Fruit fly (Drosophila melanogaster): Measurements from ENCODE around the gene TpnC73F.

The TpnC73F gene

DNA sequence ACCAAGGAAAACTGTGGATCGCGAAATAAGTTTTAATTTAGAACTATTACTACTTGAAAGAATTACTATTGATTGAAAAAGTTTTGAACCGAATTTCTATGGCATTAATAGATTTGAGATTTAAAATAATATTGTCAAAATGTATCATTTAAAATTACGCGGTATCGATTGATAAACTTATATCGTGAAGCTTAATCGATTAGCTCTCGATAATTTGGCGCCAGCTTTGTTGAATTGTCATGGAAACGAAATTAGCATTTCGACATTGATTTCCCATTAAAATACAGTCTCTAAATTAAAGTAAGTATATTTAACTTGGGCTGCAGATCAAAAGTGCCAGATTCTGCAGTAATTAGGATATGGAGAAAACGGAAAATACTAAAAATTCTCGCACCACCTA is 18.6 kb upstream of the TpnC73F start, which contains the start of gene CG7730 (continued):
- TF ChIP-seq MTF-1 (GFP tag; optimal IDR thresholded peaks at IDR 0.05; ENCODE audit: borderline replicate concordance), result no peak
- no peak for TF ChIP-seq ken (GFP tag; IDR thresholded peaks at IDR 0.05)
- TF ChIP-seq Opbp (GFP tag; IDR thresholded peaks at IDR 0.05; ENCODE audit: partially characterized antibody), result peak; percentile 63; the same call in 2 of the 3 replicates
- no peak for TF ChIP-seq zen (tag; optimal IDR thresholded peaks at IDR 0.05)
- TF ChIP-seq Bdp1 (GFP tag; optimal IDR thresholded peaks at IDR 0.05), result no peak
- TF ChIP-seq tx (GFP tag; optimal IDR thresholded peaks at IDR 0.05), result no peak
- no peak for TF ChIP-seq repo (GFP tag; optimal IDR thresholded peaks at IDR 0.05)
- TF ChIP-seq bbx (GFP tag; IDR thresholded peaks at IDR 0.05; ENCODE audit: partially characterized antibody), result peak; percentile 58; the same call in 1 of the 2 replicates
- no peak for TF ChIP-seq onecut (GFP tag; IDR thresholded peaks at IDR 0.05)
- TF ChIP-seq croc (GFP tag; conservative IDR thresholded peaks at IDR 0.05), result no peak
- peak; percentile 57 for TF ChIP-seq vnd (GFP tag; IDR thresholded peaks at IDR 0.05; ENCODE audit: partially characterized antibody)
- no peak for TF ChIP-seq Doc3 (GFP tag; IDR thresholded peaks at IDR 0.05; ENCODE audit: partially characterized antibody)
- TF ChIP-seq CG18262 (tag; optimal IDR thresholded peaks at IDR 0.05), result no peak
- TF ChIP-seq lola (GFP tag; optimal IDR thresholded peaks at IDR 0.05), result no peak
- TF ChIP-seq Scr (GFP tag; IDR thresholded peaks at IDR 0.05; ENCODE audit: partially characterized antibody), result peak; percentile 60
- no peak for TF ChIP-seq CG6689 (GFP tag; IDR thresholded peaks at IDR 0.05)
- TF ChIP-seq Dref (GFP tag; IDR thresholded peaks at IDR 0.05), result peak; percentile 61
- no peak for TF ChIP-seq ftz-f1 (GFP tag; optimal IDR thresholded peaks at IDR 0.05)
- TF ChIP-seq amos (GFP tag; IDR thresholded peaks at IDR 0.05; ENCODE audit: partially characterized antibody), result peak; percentile 47; the same call in 1 of the 2 replicates
- no peak for TF ChIP-seq D (optimal IDR thresholded peaks at IDR 0.05)
- no peak for TF ChIP-seq D (GFP tag; optimal IDR thresholded peaks at IDR 0.05)
- no peak for TF ChIP-seq fd96Cb (tag; optimal IDR thresholded peaks at IDR 0.05)
- TF ChIP-seq B-H2 (GFP tag; optimal IDR thresholded peaks at IDR 0.05), result no peak
- TF ChIP-seq CG12744 (GFP tag; optimal IDR thresholded peaks at IDR 0.05), result no peak
- peak; percentile 75 for TF ChIP-seq CG6791 (GFP tag; IDR thresholded peaks at IDR 0.05; ENCODE audit: partially characterized antibody)
- TF ChIP-seq hkb (optimal IDR thresholded peaks at IDR 0.05), result no peak
- no peak for TF ChIP-seq hkb (GFP tag; IDR thresholded peaks at IDR 0.05)
- TF ChIP-seq jigr1 (GFP tag; IDR thresholded peaks at IDR 0.05), result no peak
- no peak for TF ChIP-seq Neu2 (GFP tag; optimal IDR thresholded peaks at IDR 0.05; ENCODE audit: borderline replicate concordance)
- TF ChIP-seq CG13287 (GFP tag; IDR thresholded peaks at IDR 0.05; ENCODE audit: partially characterized antibody), result peak; percentile 76
- no peak for TF ChIP-seq twi (tag; optimal IDR thresholded peaks at IDR 0.05)
- TF ChIP-seq CG30020 (tag; optimal IDR thresholded peaks at IDR 0.05), result no peak
- no peak for TF ChIP-seq pum (GFP tag; optimal IDR thresholded peaks at IDR 0.05)
- TF ChIP-seq CG10462 (GFP tag; optimal IDR thresholded peaks at IDR 0.05), result no peak

DNA sequence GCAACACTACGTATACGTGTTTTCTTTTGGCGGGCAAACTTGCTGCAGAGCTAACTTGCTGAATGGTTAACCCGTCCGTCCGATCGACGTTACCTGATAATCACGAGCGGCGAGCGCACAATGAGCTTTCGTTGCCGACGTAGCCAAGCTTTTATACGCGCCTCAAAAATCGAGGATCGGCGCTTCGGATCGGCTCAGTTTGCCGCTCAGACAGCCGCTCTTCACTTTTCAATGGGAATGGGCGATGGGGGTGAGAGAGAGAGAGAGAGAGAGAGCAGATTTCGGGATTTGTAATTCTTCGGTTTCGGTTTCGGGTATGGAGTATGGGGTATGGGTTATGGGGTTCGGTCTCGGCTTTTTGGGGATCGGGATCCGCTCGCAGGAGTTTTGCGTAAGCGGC is 13.9 kb upstream of the TpnC73F start, which contains the start of gene Ilp8:
Ilp8 (minus strand) TSS at position 110 of the 400 bp plus-strand sequence.
- TF ChIP-seq Hr39 (optimal IDR thresholded peaks at IDR 0.05), result no peak
- peak; percentile 9 for TF ChIP-seq sens (GFP tag)
- TF ChIP-seq Blimp-1 (GFP tag; optimal IDR thresholded peaks at IDR 0.05), result peak; percentile 1
- TF ChIP-seq CG4730 (GFP tag; IDR thresholded peaks at IDR 0.05), result no peak
- TF ChIP-seq CG34422 (GFP tag; IDR thresholded peaks at IDR 0.05), result 0 out of 3 replicates have a peak, but pooled peaks have one; percentile 23
- no peak for TF ChIP-seq CG18764 (GFP tag; optimal IDR thresholded peaks at IDR 0.05)
- TF ChIP-seq Med (GFP tag), result peak; percentile 72
- peak; percentile 74; the same call in 1 of the 4 replicates for TF ChIP-seq chinmo (GFP tag; IDR thresholded peaks at IDR 0.05; ENCODE audit: partially characterized antibody)
- peak; percentile 94 for TF ChIP-seq Deaf1 (tag; optimal IDR thresholded peaks at IDR 0.05)
- TF ChIP-seq CG11695 (GFP tag; IDR thresholded peaks at IDR 0.05), result 0 out of 3 replicates have a peak, but pooled peaks have one; percentile 15
- TF ChIP-seq Trl (optimal IDR thresholded peaks at IDR 0.05), result peak; percentile 60 to 76
- TF ChIP-seq Trl (GFP tag; optimal IDR thresholded peaks at IDR 0.05), result no peak
- 0 out of 2 replicates have a peak, but pooled peaks have one; percentile 17 for TF ChIP-seq Rfx (GFP tag; IDR thresholded peaks at IDR 0.05)
- no peak for TF ChIP-seq Usf (GFP tag; optimal IDR thresholded peaks at IDR 0.05)
